Worm (Caenorhabditis elegans) whole organism, midembryonic: ENCODE results near the gene C07G1.7.
A peak's percentile ranks its signal among the peaks of the same experiment; 100 is the strongest.

ENCODE experiments used
- T22C8.4 ChIP-seq: fragments of 200-800 bp; sonication (Bioruptor generic); IDR thresholded peaks from 2 replicates; pipeline ENCODE4 v1.3.6; 2022; ENCODE audit warnings: missing genetic modification characterization, missing compliant biosample characterization
- cog-1 ChIP-seq: sonication (generic microtip); optimal IDR thresholded peaks from 2 replicates; lab custom pipeline; 2016; ENCODE audit warnings: missing genetic modification characterization, missing compliant biosample characterization
- flt-1 ChIP-seq: fragments of 200-800 bp; sonication (Bioruptor generic); IDR thresholded peaks from 2 replicates; pipeline ENCODE4 v1.3.6; 2022; ENCODE audit warnings: missing genetic modification characterization, missing compliant biosample characterization
- klf-2 ChIP-seq: fragments of 200-800 bp; sonication (Bioruptor generic); conservative IDR thresholded peaks from 2 replicates; pipeline ENCODE4 v1.3.6; 2022; ENCODE audit warnings: missing genetic modification reagents, missing genetic modification characterization, missing compliant biosample characterization
- med-1 ChIP-seq: sonication (generic microtip); optimal IDR thresholded peaks from 2 replicates; lab custom pipeline; 2017; ENCODE audit warnings: missing genetic modification characterization, mild to moderate bottlenecking, missing compliant biosample characterization, antibody characterized with exemption, missing genetic modification reagents; ENCODE audit not compliant: insufficient read depth
- ref-1 ChIP-seq: fragments of 200-800 bp; sonication (Bioruptor generic); conservative IDR thresholded peaks from 2 replicates; pipeline ENCODE4 v1.3.6; 2022; ENCODE audit warnings: missing genetic modification reagents, missing genetic modification characterization, missing compliant biosample characterization
- tab-1 ChIP-seq: fragments of 200-800 bp; sonication (Bioruptor generic); IDR thresholded peaks from 2 replicates; pipeline ENCODE4 v1.3.6; 2022; ENCODE audit warnings: missing genetic modification characterization, missing compliant biosample characterization
- ztf-23 ChIP-seq: fragments of 200-800 bp; sonication (Bioruptor generic); IDR thresholded peaks from 2 replicates; pipeline ENCODE4 v1.3.6; 2022; ENCODE audit warnings: missing genetic modification reagents, missing genetic modification characterization, missing compliant biosample characterization
- ztf-29 ChIP-seq: fragments of 200-800 bp; sonication (Bioruptor generic); IDR thresholded peaks from 2 replicates; pipeline ENCODE4 v1.3.6; 2022; ENCODE audit warnings: missing genetic modification reagents, missing genetic modification characterization, missing compliant biosample characterization

The C07G1.7 gene

DNA sequence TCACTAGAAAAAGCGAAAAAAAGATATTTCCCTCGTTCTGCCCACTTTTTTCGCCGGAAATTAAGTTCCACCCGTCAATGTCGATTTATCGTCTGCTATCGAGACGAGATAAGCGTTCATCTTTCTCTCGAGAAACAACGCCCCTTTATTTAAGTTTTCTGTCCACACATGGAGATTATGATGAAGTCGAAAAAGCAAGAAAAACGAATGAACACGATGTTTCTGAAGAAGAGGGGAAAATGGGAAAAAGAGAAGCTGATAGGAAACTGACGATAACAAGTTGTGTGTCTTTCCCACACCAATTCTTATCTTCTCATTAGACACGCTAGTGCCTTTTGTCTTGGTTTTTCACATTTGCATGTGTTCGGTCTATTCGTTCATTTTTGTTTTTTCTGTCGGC, 36.9 kb downstream of the C07G1.7 start:
- TF ChIP-seq tab-1 (GFP tag; lab: Robert Waterston, UW) (no peak), ztf-29 (no peak), ref-1 (no peak), cog-1 (tag; lab: Kevin White, UChicago) (no peak), klf-2 (GFP tag; lab: Robert Waterston, UW) (no peak), ztf-23 (no peak), med-1 (GFP tag; lab: Kevin White, UChicago) (no peak), flt-1 (GFP tag; lab: Robert Waterston, UW) (no peak), T22C8.4 (GFP tag; lab: Robert Waterston, UW) (no peak)

DNA sequence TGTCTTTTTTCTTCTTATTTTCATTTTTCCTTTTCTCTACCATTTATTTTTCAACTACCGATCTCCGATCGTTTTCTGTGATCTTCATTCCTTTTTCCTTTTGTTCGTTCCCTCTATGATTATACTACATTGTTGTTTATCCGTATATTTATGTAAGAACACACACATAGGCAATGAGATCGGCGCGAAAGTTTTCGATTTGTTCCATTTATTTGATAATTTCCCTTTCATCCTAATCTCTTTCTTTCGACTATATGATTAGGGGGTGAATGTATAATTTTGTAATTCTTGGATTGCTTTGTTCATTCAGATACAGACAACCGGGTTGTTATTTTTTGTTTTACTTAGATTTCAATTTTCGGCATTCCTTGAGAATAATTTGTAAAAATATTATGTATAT, 38.0 kb downstream of the C07G1.7 start:
- TF ChIP-seq T22C8.4 (GFP tag; lab: Robert Waterston, UW) (no peak), cog-1 (tag; lab: Kevin White, UChicago) (no peak)

DNA sequence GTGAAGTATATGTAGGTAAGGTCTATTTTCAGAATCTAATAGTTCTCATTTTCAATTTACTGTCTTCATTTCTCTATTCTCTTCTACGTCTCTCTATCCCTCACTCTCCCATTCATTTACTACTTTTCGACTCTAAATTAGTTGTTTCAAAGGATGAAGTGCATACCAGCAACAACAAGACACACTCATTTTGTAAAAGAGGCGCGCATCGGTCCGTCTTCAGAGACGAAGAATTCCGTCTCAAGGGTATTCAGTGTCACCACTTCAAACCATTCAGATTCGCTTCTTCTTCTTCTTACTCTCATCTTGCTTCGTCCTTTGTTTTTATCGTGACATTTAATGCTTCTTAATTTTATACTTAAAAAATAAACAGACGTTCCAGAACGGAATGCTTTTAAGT, 40.3 kb downstream of the C07G1.7 start:
- TF ChIP-seq med-1 (GFP tag; lab: Kevin White, UChicago) (no peak), tab-1 (GFP tag; lab: Robert Waterston, UW) (no peak), ref-1 (no peak), flt-1 (GFP tag; lab: Robert Waterston, UW) (no peak), ztf-23 (no peak), ztf-29 (no peak), klf-2 (GFP tag; lab: Robert Waterston, UW) (no peak), cog-1 (tag; lab: Kevin White, UChicago) (no peak), T22C8.4 (GFP tag; lab: Robert Waterston, UW) (no peak)

DNA sequence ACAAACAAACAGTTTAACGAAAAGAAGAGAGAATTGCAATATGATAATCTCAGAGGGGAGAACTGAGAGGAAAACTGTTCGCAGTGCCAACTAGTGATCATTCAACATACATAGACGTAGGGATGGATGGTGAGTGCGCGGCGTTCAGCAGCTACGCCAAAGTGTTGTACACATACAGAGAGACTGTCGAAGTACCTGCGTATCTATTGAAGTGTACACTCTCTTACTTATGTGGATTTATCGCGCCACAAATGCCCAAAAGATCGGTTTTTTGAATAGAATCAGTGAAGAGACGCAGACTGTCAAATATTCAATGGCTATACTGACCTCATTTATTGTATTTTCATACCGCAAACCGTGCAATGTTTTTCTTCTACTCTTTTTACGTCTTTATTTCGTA, 41.4 kb downstream of the C07G1.7 start:
- TF ChIP-seq klf-2 (GFP tag; lab: Robert Waterston, UW), result no peak
- no peak for TF ChIP-seq ztf-29
- TF ChIP-seq cog-1 (tag; lab: Kevin White, UChicago), result peak; percentile 57

DNA sequence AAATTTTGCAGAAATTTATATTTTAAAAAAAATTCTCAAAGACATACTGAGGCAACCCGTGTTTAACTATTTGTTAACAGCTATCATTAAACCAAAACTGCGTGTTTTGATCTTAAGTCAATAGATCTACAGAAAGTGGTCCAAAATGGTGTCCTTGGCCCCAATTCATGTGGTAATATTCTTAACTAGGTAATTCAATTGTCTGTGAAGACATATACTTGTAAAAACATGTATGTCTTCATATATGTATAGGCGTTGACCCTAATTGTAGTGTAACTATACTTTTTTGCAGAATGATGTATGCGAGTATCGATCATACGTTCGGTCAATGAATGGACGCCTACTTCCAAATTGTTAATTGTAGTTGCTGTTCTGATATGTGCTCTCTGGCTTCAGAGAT, 42.0 kb downstream of the C07G1.7 start, which contains the start of gene C07G1.15:
Gene C07G1.15 (plus strand): TSS at position 301 of the 400 bp plus-strand sequence.
- TF ChIP-seq ref-1, result no peak
- no peak for TF ChIP-seq cog-1 (tag; lab: Kevin White, UChicago)
- TF ChIP-seq flt-1 (GFP tag; lab: Robert Waterston, UW), result no peak
- no peak for TF ChIP-seq tab-1 (GFP tag; lab: Robert Waterston, UW)
- TF ChIP-seq med-1 (GFP tag; lab: Kevin White, UChicago), result no peak

DNA sequence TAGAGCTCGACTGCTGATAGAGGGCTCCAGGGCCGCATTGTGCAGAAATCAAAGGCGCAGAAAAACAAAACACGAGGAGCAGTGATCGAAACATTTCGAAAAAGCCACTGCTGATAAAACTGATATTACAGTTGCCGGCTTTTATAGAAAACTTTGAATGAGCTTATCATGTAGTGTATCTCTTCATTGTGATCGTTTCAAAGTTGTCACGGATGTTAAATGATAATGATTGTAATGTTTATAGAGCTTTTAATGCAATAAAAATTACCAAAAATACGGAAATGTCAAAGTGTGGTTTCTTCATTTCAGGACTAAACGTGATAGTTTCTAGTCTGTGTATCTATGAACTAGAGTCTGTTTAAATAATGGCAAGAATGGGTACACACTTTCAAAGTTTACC, 43.0 kb downstream of the C07G1.7 start, which contains the start of gene clec-52:
Gene clec-52 (minus strand): TSS at position 101 of the 400 bp plus-strand sequence.
- TF ChIP-seq ref-1, result no peak
- TF ChIP-seq T22C8.4 (GFP tag; lab: Robert Waterston, UW), result no peak
- no peak for TF ChIP-seq tab-1 (GFP tag; lab: Robert Waterston, UW)
- TF ChIP-seq cog-1 (tag; lab: Kevin White, UChicago), result no peak
- no peak for TF ChIP-seq flt-1 (GFP tag; lab: Robert Waterston, UW)
- TF ChIP-seq klf-2 (GFP tag; lab: Robert Waterston, UW), result no peak
- TF ChIP-seq med-1 (GFP tag; lab: Kevin White, UChicago), result no peak
- TF ChIP-seq ztf-23, result no peak
- no peak for TF ChIP-seq ztf-29

DNA sequence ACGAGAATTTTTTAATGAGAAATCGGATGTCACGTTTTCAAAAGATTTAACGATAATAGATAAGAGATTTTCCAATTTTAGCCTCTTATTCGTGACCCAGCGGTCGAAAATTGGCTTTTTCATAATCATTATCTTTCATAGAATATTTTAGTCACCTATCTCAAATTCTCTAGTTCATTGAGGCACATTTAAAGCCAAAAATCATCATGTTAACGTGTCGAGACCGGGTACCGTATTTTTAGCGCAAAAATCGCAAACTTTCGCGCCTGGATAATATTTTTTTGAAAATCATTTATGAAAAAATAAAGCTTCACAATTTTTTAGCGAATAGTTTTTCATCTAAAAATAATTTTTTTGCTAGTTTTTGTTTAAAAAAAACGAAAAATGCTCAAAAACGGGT, 45.7 kb downstream of the C07G1.7 start, which contains the start of gene B0218.7:
Gene B0218.7 (minus strand): TSS at position 101 of the 400 bp plus-strand sequence.
- no peak for TF ChIP-seq ztf-29
- no peak for TF ChIP-seq T22C8.4 (GFP tag; lab: Robert Waterston, UW)
- TF ChIP-seq med-1 (GFP tag; lab: Kevin White, UChicago), result no peak
- no peak for TF ChIP-seq cog-1 (tag; lab: Kevin White, UChicago)
- TF ChIP-seq ref-1, result no peak
- TF ChIP-seq klf-2 (GFP tag; lab: Robert Waterston, UW), result no peak
- TF ChIP-seq ztf-23, result no peak
- no peak for TF ChIP-seq flt-1 (GFP tag; lab: Robert Waterston, UW)
- no peak for TF ChIP-seq tab-1 (GFP tag; lab: Robert Waterston, UW)

DNA sequence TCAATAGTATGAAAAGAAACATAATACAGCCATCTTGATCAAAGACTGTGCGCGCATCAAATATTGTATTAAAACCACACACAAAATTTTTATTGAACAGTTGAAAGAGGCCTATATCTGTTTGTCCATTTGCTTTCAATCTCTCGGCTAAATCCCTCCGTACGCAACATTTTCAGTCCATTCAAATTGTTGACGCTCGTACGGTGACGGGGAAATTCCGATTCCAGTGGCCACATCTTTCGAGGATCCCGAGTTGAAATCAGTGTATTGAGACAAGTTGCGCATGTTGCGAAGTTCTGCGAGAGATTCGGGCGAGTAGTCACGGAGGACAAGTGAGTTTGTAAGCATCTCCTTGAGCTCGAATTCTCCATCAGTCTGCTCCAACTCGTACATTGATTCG, 47.1 kb downstream of the C07G1.7 start:
- no peak for TF ChIP-seq ref-1
- TF ChIP-seq cog-1 (tag; lab: Kevin White, UChicago), result no peak
- TF ChIP-seq med-1 (GFP tag; lab: Kevin White, UChicago), result no peak
- no peak for TF ChIP-seq ztf-29
- no peak for TF ChIP-seq klf-2 (GFP tag; lab: Robert Waterston, UW)
- no peak for TF ChIP-seq T22C8.4 (GFP tag; lab: Robert Waterston, UW)
- TF ChIP-seq ztf-23, result no peak
- no peak for TF ChIP-seq tab-1 (GFP tag; lab: Robert Waterston, UW)
- TF ChIP-seq flt-1 (GFP tag; lab: Robert Waterston, UW), result no peak

DNA sequence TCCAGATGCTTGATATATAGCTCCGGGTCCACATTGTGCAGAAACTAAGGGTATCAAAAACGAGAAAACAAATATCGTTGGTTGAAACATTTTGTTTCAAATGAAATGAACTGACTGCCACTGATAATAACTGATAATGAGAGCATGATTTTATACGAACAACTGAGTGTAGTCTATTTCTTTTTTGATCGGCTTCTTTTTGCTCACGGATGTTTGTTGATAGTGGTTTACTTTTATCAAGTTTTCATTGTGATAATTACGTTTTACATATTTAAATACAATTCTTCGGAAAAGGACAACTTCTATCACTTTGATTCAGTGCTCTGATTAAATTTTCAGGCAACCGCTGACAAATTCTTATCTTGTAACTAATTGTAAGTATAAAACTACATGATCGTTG, 48.0 kb downstream of the C07G1.7 start, which contains the start of gene clec-51:
Gene clec-51 (minus strand): TSS at position 114 of the 400 bp plus-strand sequence.
- TF ChIP-seq klf-2 (GFP tag; lab: Robert Waterston, UW) (no peak), cog-1 (tag; lab: Kevin White, UChicago) (no peak), ztf-29 (no peak), med-1 (GFP tag; lab: Kevin White, UChicago) (no peak), T22C8.4 (GFP tag; lab: Robert Waterston, UW) (no peak)

DNA sequence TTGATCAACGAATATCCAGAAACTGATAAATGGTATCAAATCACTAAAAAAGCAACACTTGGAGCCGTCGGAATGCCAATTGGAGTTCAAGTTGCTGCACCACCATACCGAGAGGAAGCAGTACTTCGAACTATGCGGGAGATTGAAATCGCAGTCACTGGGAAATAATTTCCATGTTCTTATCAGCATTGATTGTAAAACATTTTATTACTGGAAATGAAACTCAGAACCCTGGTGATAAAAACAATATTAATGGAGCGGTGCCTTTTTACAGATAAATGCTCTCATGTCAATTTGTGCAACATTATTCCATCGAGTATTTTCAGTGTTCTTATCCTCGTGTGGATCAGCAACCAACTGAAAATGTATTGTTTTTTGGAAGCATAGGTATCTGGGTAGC, 49.9 kb downstream of the C07G1.7 start:
- TF ChIP-seq tab-1 (GFP tag; lab: Robert Waterston, UW) (no peak), med-1 (GFP tag; lab: Kevin White, UChicago) (no peak), ref-1 (no peak), cog-1 (tag; lab: Kevin White, UChicago) (no peak)
